Worm (Caenorhabditis elegans) whole organism, L1 larva: ENCODE data around the gene Y48A6C.4.

Experiments used
- C04F5.9 ChIP-seq: sonication (generic microtip); optimal IDR thresholded peaks from 2 replicates; lab custom pipeline; 2016; ENCODE audit warnings: missing genetic modification characterization, missing compliant biosample characterization
- C34B4.2 ChIP-seq: sonication (generic microtip); optimal IDR thresholded peaks from 2 replicates; lab custom pipeline; 2017; ENCODE audit warnings: mild to moderate bottlenecking, missing genetic modification characterization, missing compliant biosample characterization
- F16B12.6 ChIP-seq: fragments of 150-350 bp; optimal IDR thresholded peaks from 2 replicates; lab custom pipeline; 2014; ENCODE audit warnings: missing biosample characterization, missing genetic modification characterization
- alr-1 ChIP-seq: fragments of 200-800 bp; sonication (Bioruptor generic); optimal IDR thresholded peaks from 2 replicates; lab custom pipeline; 2018; ENCODE audit warnings: borderline replicate concordance, mild to moderate bottlenecking, missing genetic modification characterization, missing compliant biosample characterization
- blmp-1 ChIP-seq: fragments of 150-350 bp; optimal IDR thresholded peaks from 2 replicates; lab custom pipeline; 2014; ENCODE audit warnings: missing biosample characterization, missing genetic modification characterization
- ces-1 ChIP-seq: fragments of 150-350 bp; optimal IDR thresholded peaks from 2 replicates; lab custom pipeline; 2014; ENCODE audit warnings: missing biosample characterization, missing genetic modification reagents, missing genetic modification characterization
- dpl-1 ChIP-seq, 3 experiments: fragments of 150-350 bp in 2 of 3; sonication (generic microtip) in 1 of 3; optimal IDR thresholded peaks; 2 replicates each; lab custom pipeline; 2014 to 2017; ENCODE audit warnings: missing biosample characterization in 3 of 3, missing genetic modification characterization in 3 of 3, missing genetic modification reagents in 3 of 3
- dsc-1 ChIP-seq: sonication (generic microtip); optimal IDR thresholded peaks from 2 replicates; lab custom pipeline; 2016; ENCODE audit warnings: mild to moderate bottlenecking, missing genetic modification characterization, missing compliant biosample characterization
- egl-13 ChIP-seq: sonication (generic microtip); optimal IDR thresholded peaks from 2 replicates; lab custom pipeline; 2016; ENCODE audit warnings: missing genotype, missing genetic modification reagents, missing genetic modification characterization, missing compliant biosample characterization
- elt-2 ChIP-seq: sonication (generic microtip); optimal IDR thresholded peaks from 2 replicates; lab custom pipeline; 2016; ENCODE audit warnings: missing genetic modification characterization, mild to moderate bottlenecking, inconsistent platforms, missing compliant biosample characterization, missing genetic modification reagents
- elt-3 ChIP-seq, 6 experiments: fragments of 150-350 bp in 1 of 6; sonication (generic microtip); optimal IDR thresholded peaks; 2 replicates each; lab custom pipeline; 2017 to 2018; ENCODE audit warnings: missing biosample characterization in 6 of 6, missing genetic modification characterization in 6 of 6, inconsistent platforms in 1 of 6
- fkh-10 ChIP-seq: sonication (generic microtip); optimal IDR thresholded peaks from 2 replicates; lab custom pipeline; 2017; ENCODE audit warnings: missing biosample characterization, missing genetic modification reagents, missing genetic modification characterization
- fkh-8 ChIP-seq: sonication (generic microtip); optimal IDR thresholded peaks from 2 replicates; lab custom pipeline; 2016; ENCODE audit warnings: mild to moderate bottlenecking, missing genetic modification characterization, missing compliant biosample characterization
- hlh-4 ChIP-seq: sonication (generic microtip); optimal IDR thresholded peaks from 2 replicates; lab custom pipeline; 2016; ENCODE audit warnings: mild to moderate bottlenecking, missing genetic modification characterization, missing compliant biosample characterization
- hpl-2 ChIP-seq: fragments of 150-350 bp; optimal IDR thresholded peaks from 2 replicates; lab custom pipeline; 2014; ENCODE audit warnings: missing biosample characterization, missing genetic modification reagents, missing genetic modification characterization
- lin-13 ChIP-seq: fragments of 150-350 bp; optimal IDR thresholded peaks from 2 replicates; lab custom pipeline; 2014; ENCODE audit warnings: missing biosample characterization, missing genetic modification reagents, missing genetic modification characterization
- lin-15B ChIP-seq: fragments of 150-350 bp; sonication (generic microtip); optimal IDR thresholded peaks from 3 replicates; lab custom pipeline; 2014; ENCODE audit warnings: missing biosample characterization, missing genetic modification characterization
- lin-39 ChIP-seq: fragments of 150-350 bp; optimal IDR thresholded peaks from 2 replicates; lab custom pipeline; 2014; ENCODE audit warnings: missing biosample characterization, missing genetic modification reagents, missing genetic modification characterization
- lsy-2 ChIP-seq, 2 experiments: fragments of 150-350 bp; optimal IDR thresholded peaks; 2 replicates each; lab custom pipeline; 2014; ENCODE audit warnings: missing biosample characterization in 2 of 2, missing genetic modification characterization in 2 of 2
- mab-9 ChIP-seq: fragments of 200-800 bp; sonication (Bioruptor generic); IDR thresholded peaks from 2 replicates; pipeline ENCODE4 v1.3.6; 2022; ENCODE audit warnings: missing genetic modification reagents, missing genetic modification characterization, missing compliant biosample characterization
- nhr-12 ChIP-seq: sonication (generic microtip); optimal IDR thresholded peaks from 2 replicates; lab custom pipeline; 2017; ENCODE audit warnings: missing biosample characterization, missing genetic modification characterization
- nhr-20 ChIP-seq: sonication (generic microtip); optimal IDR thresholded peaks from 2 replicates; lab custom pipeline; 2016; ENCODE audit warnings: mild to moderate bottlenecking, missing genetic modification characterization, missing compliant biosample characterization
- nhr-237 ChIP-seq: fragments of 150-350 bp; optimal IDR thresholded peaks from 2 replicates; lab custom pipeline; 2014; ENCODE audit warnings: missing biosample characterization, missing genetic modification characterization
- nhr-47 ChIP-seq: sonication (generic microtip); optimal IDR thresholded peaks from 2 replicates; lab custom pipeline; 2016; ENCODE audit warnings: mild to moderate bottlenecking, missing genetic modification characterization, moderate library complexity, missing compliant biosample characterization
- nhr-71 ChIP-seq: sonication (generic microtip); optimal IDR thresholded peaks from 2 replicates; lab custom pipeline; 2016; ENCODE audit warnings: mild to moderate bottlenecking, missing genetic modification characterization, moderate library complexity, missing compliant biosample characterization
- nhr-84 ChIP-seq: sonication (generic microtip); optimal IDR thresholded peaks from 2 replicates; lab custom pipeline; 2017; ENCODE audit warnings: missing biosample characterization, missing genetic modification characterization
- nhr-85 ChIP-seq: sonication (generic microtip); peaks from one replicate; lab custom pipeline; 2016; ENCODE audit warnings: missing genetic modification characterization, inconsistent platforms, missing compliant biosample characterization
- nhr-90 ChIP-seq: sonication (generic microtip); optimal IDR thresholded peaks from 2 replicates; lab custom pipeline; 2016; ENCODE audit warnings: mild to moderate bottlenecking, missing genetic modification characterization, missing compliant biosample characterization; ENCODE audit not compliant: poor library complexity
- pag-3 ChIP-seq: sonication (generic microtip); optimal IDR thresholded peaks from 2 replicates; lab custom pipeline; 2017; ENCODE audit warnings: missing genetic modification characterization, mild to moderate bottlenecking, missing compliant biosample characterization, antibody characterized with exemption, borderline replicate concordance; ENCODE audit not compliant: insufficient read depth
- pax-3 ChIP-seq: fragments of 200-800 bp; sonication (Bioruptor generic); optimal IDR thresholded peaks from 2 replicates; lab custom pipeline; 2018; ENCODE audit warnings: mild to moderate bottlenecking, missing genetic modification characterization, moderate library complexity, missing compliant biosample characterization
- pqm-1 ChIP-seq: sonication (generic microtip); optimal IDR thresholded peaks from 3 replicates; lab custom pipeline; 2017; ENCODE audit warnings: missing biosample characterization, missing genetic modification characterization
- skn-1 ChIP-seq: fragments of 150-350 bp; optimal IDR thresholded peaks from 2 replicates; lab custom pipeline; 2014; ENCODE audit warnings: missing biosample characterization, missing genetic modification characterization
- snpc-4 ChIP-seq: fragments of 150-350 bp; optimal IDR thresholded peaks from 2 replicates; lab custom pipeline; 2014; ENCODE audit warnings: missing biosample characterization, missing genetic modification characterization
- snu-23 ChIP-seq: sonication (generic microtip); optimal IDR thresholded peaks from 2 replicates; lab custom pipeline; 2016; ENCODE audit warnings: missing genetic modification characterization, missing compliant biosample characterization
- sptf-1 ChIP-seq: fragments of 150-350 bp; optimal IDR thresholded peaks from 2 replicates; lab custom pipeline; 2014; ENCODE audit warnings: missing biosample characterization, missing genetic modification characterization
- sup-37 ChIP-seq: fragments of 200-800 bp; sonication (Bioruptor generic); optimal IDR thresholded peaks from 2 replicates; lab custom pipeline; 2018; ENCODE audit warnings: mild to moderate bottlenecking, missing genetic modification characterization, missing compliant biosample characterization
- tbx-2 ChIP-seq: sonication (generic microtip); optimal IDR thresholded peaks from 2 replicates; lab custom pipeline; 2016; ENCODE audit warnings: missing genetic modification characterization, missing compliant biosample characterization
- unc-130 ChIP-seq: fragments of 150-350 bp; optimal IDR thresholded peaks from 2 replicates; lab custom pipeline; 2017; ENCODE audit warnings: missing biosample characterization, missing genetic modification characterization, inconsistent platforms
- unc-30 ChIP-seq: sonication (generic microtip); optimal IDR thresholded peaks from 2 replicates; lab custom pipeline; 2017; ENCODE audit warnings: missing biosample characterization, missing genetic modification characterization
- unc-98 ChIP-seq: fragments of 200-800 bp; sonication (Bioruptor generic); IDR thresholded peaks from 2 replicates; pipeline ENCODE4 v1.3.6; 2022; ENCODE audit warnings: missing genetic modification characterization, missing compliant biosample characterization
- vab-15 ChIP-seq: sonication (generic microtip); optimal IDR thresholded peaks from 2 replicates; lab custom pipeline; 2017; ENCODE audit warnings: missing genotype, mild to moderate bottlenecking, missing genetic modification characterization, missing compliant biosample characterization
- xbp-1 ChIP-seq: sonication (generic microtip); optimal IDR thresholded peaks from 2 replicates; lab custom pipeline; 2016; ENCODE audit warnings: missing genetic modification characterization, missing compliant biosample characterization
- zip-4 ChIP-seq: fragments of 200-800 bp; sonication (Bioruptor generic); optimal IDR thresholded peaks from 2 replicates; lab custom pipeline; 2018; ENCODE audit warnings: mild to moderate bottlenecking, missing genetic modification characterization, moderate library complexity, missing compliant biosample characterization
- ztf-11 ChIP-seq, 2 experiments: sonication (generic microtip); optimal IDR thresholded peaks; 2 replicates each; lab custom pipeline; 2016 to 2017; ENCODE audit warnings: missing genetic modification characterization in 2 of 2, missing biosample characterization in 1 of 2, missing compliant biosample characterization in 1 of 2
- ztf-4 ChIP-seq: fragments of 150-350 bp; optimal IDR thresholded peaks from 2 replicates; lab custom pipeline; 2014; ENCODE audit warnings: missing biosample characterization, missing genetic modification characterization

Y48A6C.4 gene

ce11 chrIII:11138922-11139321 lies 19.3 kb downstream of the Y48A6C.4 start, which contains the start of gene fbxa-128 (continued):
- TF ChIP-seq vab-15 (tag; lab: Kevin White, UChicago) = no peak
- no peak for TF ChIP-seq sptf-1 (tag; lab: Kevin White, UChicago)
- TF ChIP-seq lsy-2 (tag; optimal IDR thresholded peaks at IDR 0.05; lab: Kevin White, UChicago) = peak in 1 of 2 experiments; percentile 61
- no peak for TF ChIP-seq snpc-4 (tag; lab: Kevin White, UChicago)
- TF ChIP-seq ztf-11 (tag; optimal IDR thresholded peaks at IDR 0.05; lab: Kevin White, UChicago) = no peak
- no peak for TF ChIP-seq hlh-4
- no peak for TF ChIP-seq sup-37
- TF ChIP-seq hpl-2 = no peak
- TF ChIP-seq nhr-47 (tag; lab: Kevin White, UChicago) = peak; percentile 21
- TF ChIP-seq C34B4.2 = no peak
- no peak for TF ChIP-seq alr-1
- peak; percentile 28 for TF ChIP-seq lin-15B (tag; lab: Kevin White, UChicago)
- TF ChIP-seq nhr-12 (tag; lab: Kevin White, UChicago) = no peak
- TF ChIP-seq nhr-20 (tag; lab: Kevin White, UChicago) = peak; percentile 11
- TF ChIP-seq snu-23 (GFP tag; lab: Kevin White, UChicago) = peak; percentile 27
- no peak for TF ChIP-seq unc-30 (tag; lab: Kevin White, UChicago)
- TF ChIP-seq F16B12.6 (tag; lab: Kevin White, UChicago) = no peak
- peak; percentile 18 for TF ChIP-seq blmp-1 (tag; lab: Kevin White, UChicago)
- peak; percentile 51 to 84 (median 63) for TF ChIP-seq dpl-1 (GFP tag; optimal IDR thresholded peaks at IDR 0.05; lab: Kevin White, UChicago)
- TF ChIP-seq elt-2 (tag; lab: Kevin White, UChicago) = no peak
- TF ChIP-seq xbp-1 (tag; lab: Kevin White, UChicago) = peak; percentile 5
- TF ChIP-seq elt-3 (tag; optimal IDR thresholded peaks at IDR 0.05; lab: Kevin White, UChicago) = no peak
- no peak for TF ChIP-seq pag-3 (tag; lab: Kevin White, UChicago)
- peak; percentile 2 for TF ChIP-seq fkh-8 (tag; lab: Kevin White, UChicago)
- TF ChIP-seq ztf-4 (tag; lab: Kevin White, UChicago) = no peak
- TF ChIP-seq pax-3 = no peak
- no peak for TF ChIP-seq zip-4
- no peak for TF ChIP-seq lin-39
- no peak for TF ChIP-seq pqm-1 (tag; lab: Kevin White, UChicago)
- TF ChIP-seq C04F5.9 (tag; lab: Kevin White, UChicago) = no peak
- no peak for TF ChIP-seq nhr-84 (tag; lab: Kevin White, UChicago)
- TF ChIP-seq nhr-237 (tag; lab: Kevin White, UChicago) = no peak
- TF ChIP-seq tbx-2 (tag; lab: Kevin White, UChicago) = no peak
- no peak for TF ChIP-seq lin-13 (GFP tag; lab: Kevin White, UChicago)
- TF ChIP-seq nhr-71 (tag; lab: Kevin White, UChicago) = peak; percentile 24
- peak; percentile 17 for TF ChIP-seq dsc-1 (tag; lab: Kevin White, UChicago)
- no peak for TF ChIP-seq fkh-10 (GFP tag; lab: Kevin White, UChicago)
- no peak for TF ChIP-seq nhr-85 (tag; lab: Kevin White, UChicago)
- TF ChIP-seq unc-98 (GFP tag; lab: Robert Waterston, UW) = no peak
- peak; percentile 2 for TF ChIP-seq nhr-90
- no peak for TF ChIP-seq skn-1 (tag; lab: Kevin White, UChicago)
- no peak for TF ChIP-seq ces-1
- no peak for TF ChIP-seq unc-130
- TF ChIP-seq egl-13 (tag; lab: Kevin White, UChicago) = no peak
- no peak for TF ChIP-seq mab-9 (GFP tag; lab: Robert Waterston, UW)
- TF ChIP-seq, all 84 proteins: peak for 16
